Worm (Caenorhabditis elegans): Measurements from ENCODE around the gene spt-4.

- TF ChIP-seq mdl-1 (tag; optimal IDR thresholded peaks at IDR 0.05) (no peak), pha-4 (tag; optimal IDR thresholded peaks at IDR 0.05) (no peak), fkh-10 (GFP tag; optimal IDR thresholded peaks at IDR 0.05) (no peak), daf-12 (tag; optimal IDR thresholded peaks at IDR 0.05) (no peak), elt-3 (tag; optimal IDR thresholded peaks at IDR 0.05) (no peak), unc-62 (GFP tag; optimal IDR thresholded peaks at IDR 0.05) (no peak), nfya-1 (tag; optimal IDR thresholded peaks at IDR 0.05; ENCODE audit: insufficient read depth) (no peak)
Observed at ce11 chrIII:33257-33656, 36.3 kb downstream of the spt-4 start.

Data from whole organism, L3 larva.